Worm (Caenorhabditis elegans) whole organism, L2 larva: ENCODE results near the gene sre-24.

Experiments used
- C34F6.9 ChIP-seq: fragments of 150-350 bp; optimal IDR thresholded peaks from 2 replicates; lab custom pipeline; 2014; ENCODE audit warnings: missing biosample characterization, missing genetic modification characterization
- F13H6.1 ChIP-seq: sonication (generic microtip); optimal IDR thresholded peaks from 2 replicates; lab custom pipeline; 2016; ENCODE audit warnings: missing genetic modification characterization, missing compliant biosample characterization
- alr-1 ChIP-seq: fragments of 150-350 bp; optimal IDR thresholded peaks from 2 replicates; lab custom pipeline; 2014; ENCODE audit warnings: missing biosample characterization, missing genetic modification characterization
- ama-1 ChIP-seq: fragments of 150-350 bp; optimal IDR thresholded peaks from 2 replicates; lab custom pipeline; 2018; ENCODE audit warnings: inconsistent platforms
- blmp-1 ChIP-seq: sonication (generic microtip); optimal IDR thresholded peaks from 2 replicates; lab custom pipeline; 2017; ENCODE audit warnings: missing genetic modification characterization, mild to moderate bottlenecking, missing compliant biosample characterization, antibody characterized with exemption, moderate library complexity; ENCODE audit not compliant: insufficient read depth
- ceh-82 ChIP-seq: fragments of 150-350 bp; optimal IDR thresholded peaks from 2 replicates; lab custom pipeline; 2014; ENCODE audit warnings: missing biosample characterization, missing genetic modification characterization
- dmd-4 ChIP-seq: sonication (generic microtip); optimal IDR thresholded peaks from 2 replicates; lab custom pipeline; 2017; ENCODE audit warnings: missing biosample characterization, missing genetic modification characterization
- egl-27 ChIP-seq: sonication (generic microtip); optimal IDR thresholded peaks from 3 replicates; lab custom pipeline; 2017; ENCODE audit warnings: missing biosample characterization, missing genetic modification reagents, missing genetic modification characterization
- fos-1 ChIP-seq: fragments of 150-350 bp; optimal IDR thresholded peaks from 2 replicates; lab custom pipeline; 2014; ENCODE audit warnings: missing biosample characterization, missing genetic modification characterization
- gmeb-1 ChIP-seq: fragments of 150-350 bp; optimal IDR thresholded peaks from 2 replicates; lab custom pipeline; 2014; ENCODE audit warnings: missing biosample characterization, missing genetic modification characterization
- lin-13 ChIP-seq: fragments of 150-350 bp; optimal IDR thresholded peaks from 2 replicates; lab custom pipeline; 2014; ENCODE audit warnings: missing biosample characterization, missing genetic modification reagents, missing genetic modification characterization
- lin-39 ChIP-seq: fragments of 150-350 bp; optimal IDR thresholded peaks from 2 replicates; lab custom pipeline; 2014; ENCODE audit warnings: missing biosample characterization, missing genetic modification reagents, missing genetic modification characterization
- lsy-2 ChIP-seq, 2 experiments: fragments of 150-350 bp in 1 of 2; sonication (generic microtip) in 1 of 2; optimal IDR thresholded peaks; 2 replicates each; lab custom pipeline; 2014 to 2017; ENCODE audit warnings: missing biosample characterization in 2 of 2, missing genetic modification characterization in 2 of 2
- mbf-1 ChIP-seq: sonication (generic microtip); optimal IDR thresholded peaks from 2 replicates; lab custom pipeline; 2017; ENCODE audit warnings: missing biosample characterization, missing genetic modification characterization
- mdl-1 ChIP-seq, 2 experiments: fragments of 150-350 bp in 1 of 2; sonication (generic microtip) in 1 of 2; optimal IDR thresholded peaks; 2 replicates each; lab custom pipeline; 2017; ENCODE audit warnings: missing biosample characterization in 2 of 2, missing genetic modification characterization in 2 of 2
- nhr-11 ChIP-seq: fragments of 150-350 bp; optimal IDR thresholded peaks from 2 replicates; lab custom pipeline; 2014; ENCODE audit warnings: missing biosample characterization, missing genetic modification characterization
- nhr-12 ChIP-seq: fragments of 150-350 bp; optimal IDR thresholded peaks from 2 replicates; lab custom pipeline; 2014; ENCODE audit warnings: missing biosample characterization, missing genetic modification characterization
- nhr-129 ChIP-seq: fragments of 150-350 bp; optimal IDR thresholded peaks from 2 replicates; lab custom pipeline; 2014; ENCODE audit warnings: missing biosample characterization, missing genetic modification characterization
- nhr-21 ChIP-seq: fragments of 150-350 bp; optimal IDR thresholded peaks from 2 replicates; lab custom pipeline; 2014; ENCODE audit warnings: missing biosample characterization, missing genetic modification characterization
- nhr-23 ChIP-seq: fragments of 150-350 bp; optimal IDR thresholded peaks from 2 replicates; lab custom pipeline; 2014; ENCODE audit warnings: missing biosample characterization, missing genetic modification reagents, missing genetic modification characterization
- nhr-237 ChIP-seq: fragments of 150-350 bp; optimal IDR thresholded peaks from 2 replicates; lab custom pipeline; 2014; ENCODE audit warnings: missing biosample characterization, missing genetic modification characterization
- nhr-6 ChIP-seq: fragments of 150-350 bp; optimal IDR thresholded peaks from 2 replicates; lab custom pipeline; 2014; ENCODE audit warnings: missing biosample characterization, missing genetic modification characterization
- nhr-77 ChIP-seq: fragments of 150-350 bp; optimal IDR thresholded peaks from 2 replicates; lab custom pipeline; 2014; ENCODE audit warnings: missing biosample characterization, missing genetic modification characterization
- peb-1 ChIP-seq: fragments of 150-350 bp; optimal IDR thresholded peaks from 2 replicates; lab custom pipeline; 2014; ENCODE audit warnings: missing biosample characterization, missing genetic modification characterization
- sem-4 ChIP-seq: fragments of 150-350 bp; optimal IDR thresholded peaks from 2 replicates; lab custom pipeline; 2014; ENCODE audit warnings: missing biosample characterization, missing genetic modification reagents, missing genetic modification characterization
- sma-3 ChIP-seq: sonication (generic microtip); optimal IDR thresholded peaks from 2 replicates; lab custom pipeline; 2016; ENCODE audit warnings: missing genetic modification reagents, missing genetic modification characterization, missing compliant biosample characterization
- unc-39 ChIP-seq: fragments of 150-350 bp; optimal IDR thresholded peaks from 2 replicates; lab custom pipeline; 2014; ENCODE audit warnings: missing biosample characterization, missing genetic modification characterization
- unc-55 ChIP-seq: fragments of 150-350 bp; sonication (generic microtip); optimal IDR thresholded peaks from 3 replicates; lab custom pipeline; 2014; ENCODE audit warnings: missing biosample characterization, missing genetic modification reagents, missing genetic modification characterization
- zag-1 ChIP-seq: fragments of 150-350 bp; optimal IDR thresholded peaks from 2 replicates; lab custom pipeline; 2014; ENCODE audit warnings: missing biosample characterization, missing genetic modification characterization
- ztf-1 ChIP-seq: fragments of 200-800 bp; sonication (Bioruptor generic); conservative IDR thresholded peaks from 2 replicates; pipeline ENCODE4 v1.3.6; 2022; ENCODE audit warnings: missing genetic modification characterization, missing compliant biosample characterization
- ztf-4 ChIP-seq: fragments of 150-350 bp; optimal IDR thresholded peaks from 2 replicates; lab custom pipeline; 2014; ENCODE audit warnings: missing biosample characterization, missing genetic modification characterization

Gene sre-24

ce11 chrV:2892976-2893375 is 8.5 kb downstream of the sre-24 start, which contains the start of gene srh-127:
TSS of gene srh-127 (plus strand) at chrV:2893276.
- TF ChIP-seq nhr-21 (tag; lab: Kevin White, UChicago) = no peak
- TF ChIP-seq alr-1 (tag; lab: Kevin White, UChicago) = no peak

- TF ChIP-seq fos-1 (tag; lab: Kevin White, UChicago) = peak; percentile 57
- no peak for TF ChIP-seq ztf-4 (tag; lab: Kevin White, UChicago)
Observed at ce11 chrV:2896198-2896660, 11.7 kb downstream of the sre-24 start, which contains the start of gene pals-32. TSS of gene pals-32 (plus strand) at chrV:2896610.

DNA sequence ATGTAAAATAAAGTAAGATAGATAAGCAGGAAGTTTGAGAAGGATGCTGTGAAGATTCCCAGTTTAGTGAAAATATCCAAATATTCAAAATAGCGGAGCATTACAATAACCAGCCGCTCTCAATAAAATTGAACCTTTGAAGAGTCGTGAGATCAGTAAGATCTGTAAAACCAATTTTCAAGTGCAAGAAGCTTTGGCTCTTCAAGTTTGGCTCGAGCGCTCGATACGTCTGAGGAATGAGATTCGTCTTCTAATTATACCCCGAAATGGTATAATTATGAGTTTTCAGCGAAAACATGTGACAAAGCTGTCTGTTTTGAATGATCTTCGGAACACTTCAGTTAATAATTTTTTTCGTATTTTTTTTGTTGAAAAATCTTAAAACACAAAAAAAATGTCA is 15.4 kb downstream of the sre-24 start, which contains the start of gene str-46:
TSS of gene str-46 (minus strand) at position 101 of the 400 bp plus-strand sequence.
- no peak for TF ChIP-seq lin-39 (tag; lab: Kevin White, UChicago)
- TF ChIP-seq, all 48 proteins: peak for 0

DNA sequence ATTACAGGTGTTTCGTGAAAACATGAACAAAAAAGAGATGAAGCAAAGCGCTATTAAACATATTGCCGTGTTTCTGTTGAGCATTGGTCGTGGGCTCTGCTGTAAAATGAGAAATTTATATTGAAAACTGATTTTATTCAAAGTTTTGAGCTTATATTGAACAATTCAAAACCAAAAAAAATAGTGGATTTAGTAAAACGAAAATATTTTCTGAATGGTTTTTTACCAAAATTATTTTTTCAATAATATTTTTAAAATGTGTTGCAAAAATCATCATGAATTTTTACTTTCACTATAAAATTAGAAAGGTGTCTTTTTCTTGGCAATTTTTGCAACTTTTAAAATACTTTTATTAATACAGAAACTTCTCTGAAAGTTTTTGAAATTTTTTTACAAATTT is 18.7 kb downstream of the sre-24 start, which contains the start of gene C31B8.7:
TSS of gene C31B8.7 (minus strand) at position 101 of the 400 bp plus-strand sequence.
- TF ChIP-seq dmd-4 (tag; lab: Kevin White, UChicago) = no peak
- TF ChIP-seq nhr-21 (tag; lab: Kevin White, UChicago) = no peak
- no peak for TF ChIP-seq C34F6.9 (tag; lab: Kevin White, UChicago)
- no peak for TF ChIP-seq nhr-23
- no peak for TF ChIP-seq lin-39 (tag; lab: Kevin White, UChicago)

DNA sequence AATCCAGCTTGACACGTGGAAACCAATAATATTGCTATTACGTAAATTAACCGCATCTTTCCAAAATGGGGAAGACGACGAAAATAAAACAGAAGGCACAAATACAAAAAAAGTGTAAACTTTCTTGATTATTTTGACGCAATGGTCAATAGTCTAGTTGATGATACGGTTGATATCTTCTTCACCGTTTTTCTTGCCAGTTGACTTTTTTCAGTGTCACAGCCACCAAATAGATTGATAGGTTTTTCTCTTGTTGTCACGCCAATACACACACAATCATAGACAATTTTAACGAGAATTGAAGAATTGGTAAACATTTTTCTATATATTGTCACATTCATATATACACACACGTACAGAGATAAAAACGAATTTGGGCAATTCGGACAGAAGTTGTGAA is 25.0 kb downstream of the sre-24 start, which contains the start of gene zmp-3:
TSS of gene zmp-3 (minus strand) at position 101 of the 400 bp plus-strand sequence.
- TF ChIP-seq nhr-77 (no peak), ztf-1 (GFP tag; lab: Robert Waterston, UW) (no peak), mbf-1 (tag; lab: Kevin White, UChicago) (no peak), unc-39 (tag; lab: Kevin White, UChicago) (no peak), lin-39 (tag; lab: Kevin White, UChicago) (no peak), sem-4 (no peak), egl-27 (tag; lab: Kevin White, UChicago) (no peak), zag-1 (tag; lab: Kevin White, UChicago) (no peak), peb-1 (tag; lab: Kevin White, UChicago) (no peak), nhr-12 (tag; lab: Kevin White, UChicago) (no peak)

DNA sequence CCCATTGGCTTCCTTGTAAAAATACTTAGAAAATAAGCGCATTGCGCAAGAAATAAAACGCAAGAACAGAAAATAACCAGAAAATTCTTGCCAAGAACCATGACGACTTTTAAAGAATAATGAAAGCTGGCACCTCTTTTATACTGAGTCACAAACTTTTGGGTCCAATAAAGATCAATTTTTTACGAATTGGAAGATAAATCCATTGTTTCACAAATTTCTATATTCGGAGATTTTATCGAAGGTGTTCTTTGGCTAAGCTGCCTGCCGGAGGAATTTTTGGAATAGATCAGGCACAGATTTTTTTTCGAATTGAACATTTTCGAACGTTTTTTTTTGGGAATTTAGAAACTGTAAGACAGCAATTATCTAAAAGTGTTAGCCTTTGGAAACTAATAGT is 28.4 kb downstream of the sre-24 start, which contains the start of gene C31B8.9:
TSS of gene C31B8.9 (minus strand) at position 101 of the 400 bp plus-strand sequence.
- TF ChIP-seq ceh-82 (tag; lab: Kevin White, UChicago) (no peak), ztf-4 (tag; lab: Kevin White, UChicago) (no peak), fos-1 (tag; lab: Kevin White, UChicago) (no peak), blmp-1 (tag; lab: Kevin White, UChicago) (no peak), lsy-2 (tag; optimal IDR thresholded peaks at IDR 0.05; lab: Kevin White, UChicago) (no peak), unc-55 (GFP tag; lab: Kevin White, UChicago) (no peak), nhr-129 (no peak), C34F6.9 (tag; lab: Kevin White, UChicago) (no peak), mdl-1 (tag; optimal IDR thresholded peaks at IDR 0.05; lab: Kevin White, UChicago) (no peak)

- TF ChIP-seq gmeb-1 (no peak), dmd-4 (tag; lab: Kevin White, UChicago) (no peak), ama-1 (lab: Kevin White, UChicago) (no peak), nhr-6 (no peak), nhr-237 (no peak), F13H6.1 (tag; lab: Kevin White, UChicago) (no peak), lin-13 (GFP tag; lab: Kevin White, UChicago) (no peak), nhr-11 (tag; lab: Kevin White, UChicago) (no peak), mdl-1 (tag; optimal IDR thresholded peaks at IDR 0.05; lab: Kevin White, UChicago) (no peak), sem-4 (no peak), lin-39 (tag; lab: Kevin White, UChicago) (no peak), zag-1 (tag; lab: Kevin White, UChicago) (no peak), nhr-12 (tag; lab: Kevin White, UChicago) (no peak), alr-1 (tag; lab: Kevin White, UChicago) (no peak), sma-3 (GFP tag; lab: Kevin White, UChicago) (no peak)
Observed at ce11 chrV:2913948-2914347, 29.4 kb downstream of the sre-24 start, which contains the start of gene srh-146. TSS of gene srh-146 (plus strand) at chrV:2914248.
